Worm (Caenorhabditis elegans): ENCODE measurements around the gene nhr-47.

Gene nhr-47

ce11 chrV:5521735-5522241 is 16.7 kb downstream of the nhr-47 start, which contains the start of gene hir-1:
Gene hir-1 (plus strand): TSS chrV:5522139.
- peak; percentile 14 for TF ChIP-seq nhr-20 (tag; optimal IDR thresholded peaks at IDR 0.05)
- no peak for TF ChIP-seq isw-1 (GFP tag; IDR thresholded peaks at IDR 0.05)
- TF ChIP-seq sptf-1 (tag; optimal IDR thresholded peaks at IDR 0.05) = no peak
- no peak for TF ChIP-seq C04F5.9 (tag; optimal IDR thresholded peaks at IDR 0.05)
- no peak for TF ChIP-seq efl-1 (optimal IDR thresholded peaks at IDR 0.05)
- peak in 1 of 2 experiments; percentile 90 for TF ChIP-seq efl-1 (GFP tag; optimal IDR thresholded peaks at IDR 0.05 in 1 of 2)
- TF ChIP-seq sup-37 (GFP tag; optimal IDR thresholded peaks at IDR 0.05) = no peak
- TF ChIP-seq blmp-1 (tag; optimal IDR thresholded peaks at IDR 0.05) = peak; percentile 60
- TF ChIP-seq Y116A8C.19 (tag; optimal IDR thresholded peaks at IDR 0.05; ENCODE audit: borderline replicate concordance) = no peak
- TF ChIP-seq unc-130 (tag; optimal IDR thresholded peaks at IDR 0.05) = no peak
- TF ChIP-seq unc-30 (tag; optimal IDR thresholded peaks at IDR 0.05) = no peak
- no peak for TF ChIP-seq jun-1 (tag; optimal IDR thresholded peaks at IDR 0.05)
- no peak for TF ChIP-seq ceh-8 (GFP tag; optimal IDR thresholded peaks at IDR 0.05)
- no peak for TF ChIP-seq pax-3 (tag; optimal IDR thresholded peaks at IDR 0.05)
- TF ChIP-seq egl-13 (tag; optimal IDR thresholded peaks at IDR 0.05) = no peak
- TF ChIP-seq nhr-71 (tag; optimal IDR thresholded peaks at IDR 0.05) = no peak
- TF ChIP-seq grh-1 (GFP tag; IDR thresholded peaks at IDR 0.05) = 0 out of 2 replicates have a peak, but pooled peaks have one; percentile 8
- TF ChIP-seq hpl-2 (GFP tag; optimal IDR thresholded peaks at IDR 0.05) = no peak
- peak; percentile 66 for TF ChIP-seq nhr-85 (tag)
- TF ChIP-seq pag-3 (tag; optimal IDR thresholded peaks at IDR 0.05; ENCODE audit: borderline replicate concordance, insufficient read depth) = no peak
- no peak for TF ChIP-seq sox-4 (tag; optimal IDR thresholded peaks at IDR 0.05)
- no peak for TF ChIP-seq elt-2 (tag; optimal IDR thresholded peaks at IDR 0.05)
- TF ChIP-seq zip-4 (GFP tag; optimal IDR thresholded peaks at IDR 0.05) = no peak
- TF ChIP-seq vab-15 (tag; optimal IDR thresholded peaks at IDR 0.05) = no peak
- no peak for TF ChIP-seq xbp-1 (tag; optimal IDR thresholded peaks at IDR 0.05)
- no peak for TF ChIP-seq unc-98 (GFP tag; IDR thresholded peaks at IDR 0.05)

ce11 chrV:5523260-5523659 is 18.2 kb downstream of the nhr-47 start:
- TF ChIP-seq snu-23 (GFP tag; optimal IDR thresholded peaks at IDR 0.05) = peak; percentile 14
- no peak for TF ChIP-seq dsc-1 (tag; optimal IDR thresholded peaks at IDR 0.05)
- no peak for TF ChIP-seq sup-37 (GFP tag; optimal IDR thresholded peaks at IDR 0.05)
- peak; percentile 76 for TF ChIP-seq lin-14 (GFP tag; optimal IDR thresholded peaks at IDR 0.05)
- TF ChIP-seq ceh-8 (GFP tag; optimal IDR thresholded peaks at IDR 0.05) = no peak
- no peak for TF ChIP-seq skn-1 (tag; optimal IDR thresholded peaks at IDR 0.05)
- TF ChIP-seq nhr-20 (tag; optimal IDR thresholded peaks at IDR 0.05) = no peak
- no peak for TF ChIP-seq efl-1 (optimal IDR thresholded peaks at IDR 0.05)
- peak in 1 of 2 experiments; percentile 43 for TF ChIP-seq efl-1 (GFP tag; optimal IDR thresholded peaks at IDR 0.05 in 1 of 2)
- TF ChIP-seq fos-1 (tag; optimal IDR thresholded peaks at IDR 0.05) = no peak
- TF ChIP-seq jun-1 (tag; optimal IDR thresholded peaks at IDR 0.05) = no peak
- TF ChIP-seq tlp-1 (tag; optimal IDR thresholded peaks at IDR 0.05) = no peak
- peak; percentile 83 for TF ChIP-seq blmp-1 (tag; optimal IDR thresholded peaks at IDR 0.05)
- no peak for TF ChIP-seq lir-3 (tag; optimal IDR thresholded peaks at IDR 0.05; ENCODE audit: poor library complexity)
- TF ChIP-seq elt-3 (tag; optimal IDR thresholded peaks at IDR 0.05) = no peak
- TF ChIP-seq lsy-2 (tag; optimal IDR thresholded peaks at IDR 0.05) = peak in 1 of 2 experiments; percentile 8
- TF ChIP-seq ets-5 (GFP tag; IDR thresholded peaks at IDR 0.05) = no peak
- no peak for TF ChIP-seq aly-2 (tag; optimal IDR thresholded peaks at IDR 0.05)
- no peak for TF ChIP-seq alr-1 (tag; optimal IDR thresholded peaks at IDR 0.05; ENCODE audit: borderline replicate concordance)
- no peak for TF ChIP-seq ceh-88 (GFP tag; IDR thresholded peaks at IDR 0.05)
- TF ChIP-seq zag-1 (tag; optimal IDR thresholded peaks at IDR 0.05) = no peak
- no peak for TF ChIP-seq aha-1 (tag; optimal IDR thresholded peaks at IDR 0.05)
- TF ChIP-seq Y116A8C.19 (tag; optimal IDR thresholded peaks at IDR 0.05; ENCODE audit: borderline replicate concordance) = no peak
- no peak for TF ChIP-seq efl-3 (GFP tag; optimal IDR thresholded peaks at IDR 0.05)
- no peak for TF ChIP-seq ceh-63 (GFP tag; optimal IDR thresholded peaks at IDR 0.05)
- no peak for TF ChIP-seq lin-13 (GFP tag; optimal IDR thresholded peaks at IDR 0.05)
- no peak for TF ChIP-seq nhr-11 (tag; optimal IDR thresholded peaks at IDR 0.05)
- TF ChIP-seq egl-13 (tag; optimal IDR thresholded peaks at IDR 0.05) = no peak
- peak; percentile 93 for TF ChIP-seq nhr-85 (tag)
- TF ChIP-seq lin-35 (GFP tag; optimal IDR thresholded peaks at IDR 0.05) = no peak
- no peak for TF ChIP-seq nhr-19 (GFP tag; conservative IDR thresholded peaks at IDR 0.05)
- TF ChIP-seq C04F5.9 (tag; optimal IDR thresholded peaks at IDR 0.05) = no peak
- TF ChIP-seq lin-15B (tag; optimal IDR thresholded peaks at IDR 0.05) = no peak
- TF ChIP-seq nhr-12 (tag; optimal IDR thresholded peaks at IDR 0.05) = no peak
- no peak for TF ChIP-seq sptf-1 (tag; optimal IDR thresholded peaks at IDR 0.05)
- TF ChIP-seq mep-1 (tag; optimal IDR thresholded peaks at IDR 0.05) = no peak
